Worm (Caenorhabditis elegans): ENCODE data around the gene F35B3.7.

ce11 chrX:17058340-17058739, 15.5 kb upstream of the F35B3.7 start:
- no peak for TF ChIP-seq fos-1 (tag; optimal IDR thresholded peaks at IDR 0.05)
- TF ChIP-seq skn-1 (tag; optimal IDR thresholded peaks at IDR 0.05) = no peak
- TF ChIP-seq nhr-11 (tag; optimal IDR thresholded peaks at IDR 0.05) = no peak
- no peak for TF ChIP-seq ceh-88 (GFP tag; IDR thresholded peaks at IDR 0.05)
- TF ChIP-seq nhr-28 (tag; optimal IDR thresholded peaks at IDR 0.05) = no peak
- no peak for TF ChIP-seq ztf-11 (tag; optimal IDR thresholded peaks at IDR 0.05)
- TF ChIP-seq unc-62 (GFP tag; optimal IDR thresholded peaks at IDR 0.05) = no peak
- no peak for TF ChIP-seq hlh-4 (tag; optimal IDR thresholded peaks at IDR 0.05)
- no peak for TF ChIP-seq ceh-82 (tag; optimal IDR thresholded peaks at IDR 0.05)
- no peak for TF ChIP-seq snpc-4 (tag; optimal IDR thresholded peaks at IDR 0.05)

All from whole organism, L1 larva.